Worm (Caenorhabditis elegans): ENCODE data around the gene R08E3.3.
A peak's percentile ranks its signal among the peaks of the same experiment; 100 is the strongest.

Gene R08E3.3

ce11 chrX:4818872-4819271 lies 479 bp downstream of the R08E3.3 start:
- peak; percentile 39 for TF ChIP-seq pha-4 (tag; optimal IDR thresholded peaks at IDR 0.05)
- TF ChIP-seq nhr-77 (tag; optimal IDR thresholded peaks at IDR 0.05) = no peak
- peak; percentile 88 for TF ChIP-seq elt-2 (tag; optimal IDR thresholded peaks at IDR 0.05)
- no peak for TF ChIP-seq sea-2 (GFP tag; optimal IDR thresholded peaks at IDR 0.05)
- no peak for TF ChIP-seq lin-15B (tag; optimal IDR thresholded peaks at IDR 0.05)
- no peak for TF ChIP-seq mdl-1 (tag; optimal IDR thresholded peaks at IDR 0.05)
- TF ChIP-seq egl-27 (tag; optimal IDR thresholded peaks at IDR 0.05) = no peak
- TF ChIP-seq lsy-12 (tag; optimal IDR thresholded peaks at IDR 0.05) = no peak
- no peak for TF ChIP-seq R02D3.7 (tag; optimal IDR thresholded peaks at IDR 0.05)
- peak; percentile 50 for TF ChIP-seq pqm-1 (tag; optimal IDR thresholded peaks at IDR 0.05)

DNA sequence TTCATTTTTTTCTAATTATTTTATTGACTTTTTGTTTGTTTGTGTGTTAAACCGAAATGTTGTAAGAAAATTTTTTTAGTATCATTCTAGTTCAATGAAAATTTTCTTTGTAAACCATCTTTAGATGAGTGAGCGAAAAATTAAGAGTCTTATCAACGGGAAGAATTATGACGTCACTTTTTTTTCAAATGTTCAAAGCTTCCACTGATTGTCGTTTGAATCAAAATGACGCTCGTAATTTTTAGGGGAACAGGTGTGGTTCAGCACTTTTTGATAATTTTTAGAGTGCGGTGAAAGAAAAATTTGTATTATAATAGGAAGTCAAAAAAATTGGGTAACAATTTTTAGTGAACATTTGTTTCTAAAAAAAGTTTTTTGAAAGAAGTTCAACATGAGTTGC lies 3.2 kb downstream of the R08E3.3 start:
- TF ChIP-seq elt-2 (tag; optimal IDR thresholded peaks at IDR 0.05) = peak; percentile 84
- TF ChIP-seq pqm-1 (tag; optimal IDR thresholded peaks at IDR 0.05) = peak; percentile 32
- TF ChIP-seq nhr-11 (tag; optimal IDR thresholded peaks at IDR 0.05) = no peak

ce11 chrX:4822262-4822661 lies 3.9 kb downstream of the R08E3.3 start, which contains the start of gene R08E3.1:
R08E3.1 (plus strand) TSS chrX:4822647.
- TF ChIP-seq elt-2 (tag; optimal IDR thresholded peaks at IDR 0.05) = peak; percentile 83
- peak; percentile 68 for TF ChIP-seq pqm-1 (tag; optimal IDR thresholded peaks at IDR 0.05)
- TF ChIP-seq ZK546.5 (tag; optimal IDR thresholded peaks at IDR 0.05) = no peak
- peak; percentile 46 for TF ChIP-seq pha-4 (tag; optimal IDR thresholded peaks at IDR 0.05)

ce11 chrX:4840653-4841052 lies 22.3 kb downstream of the R08E3.3 start:
- TF ChIP-seq nhr-12 (tag; optimal IDR thresholded peaks at IDR 0.05) = no peak
- no peak for TF ChIP-seq sea-2 (GFP tag; optimal IDR thresholded peaks at IDR 0.05)
- TF ChIP-seq fos-1 (tag; optimal IDR thresholded peaks at IDR 0.05) = no peak
- no peak for TF ChIP-seq pha-4 (tag; optimal IDR thresholded peaks at IDR 0.05)
- no peak for TF ChIP-seq ztf-4 (tag; optimal IDR thresholded peaks at IDR 0.05)
- no peak for TF ChIP-seq nhr-67 (tag; optimal IDR thresholded peaks at IDR 0.05)
- TF ChIP-seq mml-1 (tag; optimal IDR thresholded peaks at IDR 0.05) = no peak
- TF ChIP-seq skn-1 (tag; optimal IDR thresholded peaks at IDR 0.05) = no peak
- TF ChIP-seq ceh-28 (tag; optimal IDR thresholded peaks at IDR 0.05) = no peak
- no peak for TF ChIP-seq elt-2 (tag; optimal IDR thresholded peaks at IDR 0.05)
- no peak for TF ChIP-seq hmg-11 (tag; optimal IDR thresholded peaks at IDR 0.05)
- no peak for TF ChIP-seq nhr-25 (tag; optimal IDR thresholded peaks at IDR 0.05)
- TF ChIP-seq ztf-11 (tag; optimal IDR thresholded peaks at IDR 0.05) = no peak
- TF ChIP-seq unc-62 (GFP tag; optimal IDR thresholded peaks at IDR 0.05) = no peak
- TF ChIP-seq ama-1 (optimal IDR thresholded peaks at IDR 0.05) = no peak
- no peak for TF ChIP-seq fkh-10 (GFP tag; optimal IDR thresholded peaks at IDR 0.05)
- TF ChIP-seq R02D3.7 (tag; optimal IDR thresholded peaks at IDR 0.05) = no peak
- TF ChIP-seq lsy-12 (tag; optimal IDR thresholded peaks at IDR 0.05) = no peak
- TF ChIP-seq nhr-23 (tag; optimal IDR thresholded peaks at IDR 0.05) = no peak

- TF ChIP-seq hmg-11 (tag; optimal IDR thresholded peaks at IDR 0.05) (no peak), egl-27 (tag; optimal IDR thresholded peaks at IDR 0.05) (no peak), lin-39 (tag; optimal IDR thresholded peaks at IDR 0.05) (no peak), lsy-12 (tag; optimal IDR thresholded peaks at IDR 0.05) (no peak), ama-1 (optimal IDR thresholded peaks at IDR 0.05) (no peak)
Measured at ce11 chrX:4842305-4842704, 23.9 kb downstream of the R08E3.3 start.

DNA sequence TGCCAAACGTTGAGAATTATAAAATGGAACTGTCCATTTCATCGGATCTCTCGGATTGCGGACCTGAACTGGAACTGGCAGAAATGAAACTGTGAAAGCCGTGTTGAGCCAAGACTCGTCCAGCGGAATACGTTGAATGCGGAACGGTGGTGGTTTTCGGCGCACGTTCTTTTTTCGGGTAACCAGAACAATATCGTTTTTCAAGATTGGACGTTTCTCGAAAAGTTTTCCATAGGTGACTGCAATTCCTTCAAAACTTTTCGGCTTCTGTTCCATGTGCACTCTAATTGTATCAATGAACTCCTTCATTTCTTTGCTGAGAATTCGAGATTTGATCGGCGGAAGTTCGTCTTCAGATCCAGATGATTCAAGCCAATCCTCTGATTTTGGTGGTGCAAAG lies 26.4 kb downstream of the R08E3.3 start:
- TF ChIP-seq ztf-11 (tag; optimal IDR thresholded peaks at IDR 0.05) = no peak
- no peak for TF ChIP-seq jun-1 (tag; optimal IDR thresholded peaks at IDR 0.05)
- no peak for TF ChIP-seq pqm-1 (tag; optimal IDR thresholded peaks at IDR 0.05)
- no peak for TF ChIP-seq hmg-11 (tag; optimal IDR thresholded peaks at IDR 0.05)
- no peak for TF ChIP-seq lsy-12 (tag; optimal IDR thresholded peaks at IDR 0.05)

- TF ChIP-seq tbx-2 (tag; optimal IDR thresholded peaks at IDR 0.05) = no peak
- peak; percentile 61 for TF ChIP-seq nhr-25 (tag; optimal IDR thresholded peaks at IDR 0.05)
- TF ChIP-seq ceh-82 (tag; optimal IDR thresholded peaks at IDR 0.05) = no peak
- no peak for TF ChIP-seq ztf-4 (tag; optimal IDR thresholded peaks at IDR 0.05)
- no peak for TF ChIP-seq sea-2 (GFP tag; optimal IDR thresholded peaks at IDR 0.05)
- TF ChIP-seq nhr-12 (tag; optimal IDR thresholded peaks at IDR 0.05) = no peak
- TF ChIP-seq eor-1 (tag; optimal IDR thresholded peaks at IDR 0.05) = no peak
- TF ChIP-seq nfya-1 (tag; optimal IDR thresholded peaks at IDR 0.05; ENCODE audit: insufficient read depth) = no peak
- peak; percentile 81 for TF ChIP-seq elt-2 (tag; optimal IDR thresholded peaks at IDR 0.05)
- no peak for TF ChIP-seq ama-1 (optimal IDR thresholded peaks at IDR 0.05)
- no peak for TF ChIP-seq nhr-23 (tag; optimal IDR thresholded peaks at IDR 0.05)
- TF ChIP-seq lsy-12 (tag; optimal IDR thresholded peaks at IDR 0.05) = no peak
- peak; percentile 72 for TF ChIP-seq pqm-1 (tag; optimal IDR thresholded peaks at IDR 0.05)
- TF ChIP-seq lin-15B (tag; optimal IDR thresholded peaks at IDR 0.05) = no peak
- TF ChIP-seq skn-1 (tag; optimal IDR thresholded peaks at IDR 0.05) = no peak
- TF ChIP-seq elt-1 (tag; optimal IDR thresholded peaks at IDR 0.05) = peak; percentile 63
- no peak for TF ChIP-seq ZK546.5 (tag; optimal IDR thresholded peaks at IDR 0.05)
- TF ChIP-seq elt-3 (tag; optimal IDR thresholded peaks at IDR 0.05) = no peak
- no peak for TF ChIP-seq unc-62 (GFP tag; optimal IDR thresholded peaks at IDR 0.05)
- TF ChIP-seq fkh-10 (GFP tag; optimal IDR thresholded peaks at IDR 0.05) = no peak
- TF ChIP-seq nhr-237 (tag; optimal IDR thresholded peaks at IDR 0.05) = no peak
- TF ChIP-seq nhr-11 (tag; optimal IDR thresholded peaks at IDR 0.05) = no peak
- TF ChIP-seq unc-39 (tag; optimal IDR thresholded peaks at IDR 0.05) = no peak
- no peak for TF ChIP-seq nhr-28 (tag; optimal IDR thresholded peaks at IDR 0.05)
- peak; percentile 36 for TF ChIP-seq egl-5 (tag; optimal IDR thresholded peaks at IDR 0.05)
- no peak for TF ChIP-seq ceh-16 (tag; optimal IDR thresholded peaks at IDR 0.05)
Measured at ce11 chrX:4853060-4853459, 34.7 kb downstream of the R08E3.3 start, which contains the start of gene F39C12.1. F39C12.1 (minus strand) TSS chrX:4853195.

Measured in whole organism, L3 larva.